Fruit fly (Drosophila melanogaster) whole organism, embryonic: ENCODE data around the gene LSm3.

Experiments
- CG10543 ChIP-seq: fragments of 200-800 bp; sonication (Bioruptor generic); optimal IDR thresholded peaks from 3 replicates; lab custom pipeline; 2017; ENCODE audit warnings: missing biosample characterization, mild to moderate bottlenecking, missing genetic modification characterization, moderate library complexity
- CG11093 ChIP-seq: fragments of 200-800 bp; sonication (Bioruptor generic); IDR thresholded peaks from 3 replicates; pipeline ENCODE4 v1.3.6; 2022; ENCODE audit warnings: missing biosample characterization, missing genetic modification characterization
- CG12071 ChIP-seq: fragments of 200-800 bp; sonication (Bioruptor generic); optimal IDR thresholded peaks from 3 replicates; lab custom pipeline; 2018; ENCODE audit warnings: missing biosample characterization, mild to moderate bottlenecking, missing genetic modification characterization
- CG12219 ChIP-seq: fragments of 200-800 bp; sonication (Bioruptor generic); optimal IDR thresholded peaks from 3 replicates; lab custom pipeline; 2018; ENCODE audit warnings: missing biosample characterization, mild to moderate bottlenecking, missing genetic modification characterization
- CG13775 ChIP-seq: fragments of 200-800 bp; sonication (Bioruptor generic); optimal IDR thresholded peaks from 3 replicates; lab custom pipeline; 2017; ENCODE audit warnings: missing biosample characterization, mild to moderate bottlenecking, missing genetic modification characterization
- CG15514 ChIP-seq: fragments of 200-800 bp; sonication (Bioruptor generic); optimal IDR thresholded peaks from 3 replicates; lab custom pipeline; 2017; ENCODE audit warnings: missing biosample characterization, missing genetic modification characterization, mild to moderate bottlenecking, moderate library complexity, missing genetic modification reagents
- CG17361 ChIP-seq: fragments of 200-800 bp; sonication (Bioruptor generic); IDR thresholded peaks from 3 replicates; pipeline ENCODE4 v1.3.6; 2022; ENCODE audit warnings: missing biosample characterization, missing genetic modification characterization
- CG17912 ChIP-seq: fragments of 200-800 bp; sonication (Bioruptor generic); optimal IDR thresholded peaks from 2 replicates; lab custom pipeline; 2018; ENCODE audit warnings: missing biosample characterization, mild to moderate bottlenecking, missing genetic modification characterization
- CG30403 ChIP-seq: fragments of 200-800 bp; sonication (Bioruptor generic); optimal IDR thresholded peaks from 3 replicates; lab custom pipeline; 2016; ENCODE audit warnings: missing biosample characterization, missing genetic modification characterization
- CG3065 ChIP-seq: fragments of 200-800 bp; sonication (Bioruptor generic); optimal IDR thresholded peaks from 2 replicates; lab custom pipeline; 2016; ENCODE audit warnings: missing biosample characterization, missing genetic modification characterization
- CG31388 ChIP-seq: fragments of 200-800 bp; sonication (Bioruptor generic); optimal IDR thresholded peaks from 2 replicates; lab custom pipeline; 2016; ENCODE audit warnings: missing biosample characterization, missing genetic modification characterization
- CG33557 ChIP-seq: fragments of 200-800 bp; sonication (Bioruptor generic); optimal IDR thresholded peaks from 2 replicates; lab custom pipeline; 2019; ENCODE audit warnings: missing biosample characterization, mild to moderate bottlenecking, missing genetic modification characterization, moderate library complexity
- CG3847 ChIP-seq: fragments of 200-800 bp; sonication (Bioruptor generic); IDR thresholded peaks from 2 replicates; pipeline ENCODE4 v1.3.6; 2022; ENCODE audit warnings: missing biosample characterization, missing genetic modification characterization
- CG4730 ChIP-seq: fragments of 200-800 bp; sonication (Bioruptor generic); IDR thresholded peaks from 2 replicates; pipeline ENCODE4 v1.3.6; 2022; ENCODE audit warnings: missing biosample characterization, missing genetic modification characterization
- CG4854 ChIP-seq: fragments of 200-800 bp; sonication (Bioruptor generic); optimal IDR thresholded peaks from 2 replicates; lab custom pipeline; 2016; ENCODE audit warnings: missing biosample characterization, missing genetic modification characterization, inconsistent platforms
- CG6272 ChIP-seq: fragments of 200-800 bp; sonication (Bioruptor generic); IDR thresholded peaks from 2 replicates; pipeline ENCODE4 v1.3.6; 2022; ENCODE audit warnings: missing biosample characterization, missing genetic modification characterization
- CG6813 ChIP-seq: fragments of 200-800 bp; sonication (Bioruptor generic); optimal IDR thresholded peaks from 2 replicates; lab custom pipeline; 2017; ENCODE audit warnings: missing biosample characterization, missing genetic modification characterization, mild to moderate bottlenecking, moderate library complexity, missing genetic modification reagents
- CG7556 ChIP-seq: fragments of 200-800 bp; sonication (Bioruptor generic); optimal IDR thresholded peaks from 2 replicates; lab custom pipeline; 2017; ENCODE audit warnings: missing biosample characterization, mild to moderate bottlenecking, missing genetic modification characterization
- CG7928 ChIP-seq: fragments of 200-800 bp; sonication (Bioruptor generic); optimal IDR thresholded peaks from 2 replicates; lab custom pipeline; 2017; ENCODE audit warnings: missing biosample characterization, mild to moderate bottlenecking, missing genetic modification characterization
- CG7987 ChIP-seq: fragments of 200-800 bp; sonication (Bioruptor generic); optimal IDR thresholded peaks from 2 replicates; lab custom pipeline; 2018; ENCODE audit warnings: missing biosample characterization, mild to moderate bottlenecking, missing genetic modification characterization, moderate library complexity
- CG8359 ChIP-seq: fragments of 200-800 bp; sonication (Bioruptor generic); optimal IDR thresholded peaks from 2 replicates; lab custom pipeline; 2017; ENCODE audit warnings: missing biosample characterization, mild to moderate bottlenecking, missing genetic modification characterization, borderline replicate concordance
- CG8944 ChIP-seq: fragments of 200-800 bp; sonication (Bioruptor generic); optimal IDR thresholded peaks from 3 replicates; lab custom pipeline; 2016; ENCODE audit warnings: missing biosample characterization, missing genetic modification characterization
- CG9215 ChIP-seq: fragments of 200-800 bp; sonication (Bioruptor generic); IDR thresholded peaks from 2 replicates; pipeline ENCODE4 v1.3.6; 2022; ENCODE audit warnings: missing biosample characterization, missing genetic modification characterization
- CG9727 ChIP-seq: fragments of 200-800 bp; sonication (Bioruptor generic); optimal IDR thresholded peaks from 3 replicates; lab custom pipeline; 2017; ENCODE audit warnings: missing biosample characterization, mild to moderate bottlenecking, missing genetic modification characterization
- CTCF ChIP-seq: fragments of 200-800 bp; sonication (Bioruptor generic); optimal IDR thresholded peaks from 2 replicates; lab custom pipeline; 2017; ENCODE audit warnings: missing biosample characterization, mild to moderate bottlenecking, missing genetic modification characterization, moderate library complexity
- Kr ChIP-seq: fragments of 200-800 bp; sonication (Bioruptor generic); optimal IDR thresholded peaks from 2 replicates; lab custom pipeline; 2017; ENCODE audit warnings: missing biosample characterization, mild to moderate bottlenecking, missing genetic modification characterization
- Nf-YC ChIP-seq: fragments of 200-800 bp; optimal IDR thresholded peaks from 3 replicates; lab custom pipeline; 2019; ENCODE audit warnings: missing biosample characterization, mild to moderate bottlenecking, missing genetic modification characterization, moderate library complexity
- NfI ChIP-seq: fragments of 200-800 bp; sonication (Bioruptor generic); optimal IDR thresholded peaks from 3 replicates; lab custom pipeline; 2018; ENCODE audit warnings: missing biosample characterization, mild to moderate bottlenecking, missing genetic modification characterization, moderate library complexity
- abd-A ChIP-seq: fragments of 200-800 bp; sonication (Bioruptor generic); optimal IDR thresholded peaks from 3 replicates; lab custom pipeline; 2019; ENCODE audit warnings: missing biosample characterization, mild to moderate bottlenecking, missing genetic modification characterization, moderate library complexity
- ase ChIP-seq: fragments of 200-800 bp; sonication (Bioruptor generic); IDR thresholded peaks from 3 replicates; pipeline ENCODE4 v1.3.6; 2022; ENCODE audit warnings: missing biosample characterization, missing genetic modification characterization
- bigmax ChIP-seq: fragments of 200-800 bp; sonication (Bioruptor generic); optimal IDR thresholded peaks from 2 replicates; lab custom pipeline; 2018; ENCODE audit warnings: missing biosample characterization, mild to moderate bottlenecking, missing genetic modification characterization
- bowl ChIP-seq: fragments of 200-800 bp; sonication (Bioruptor generic); IDR thresholded peaks from 2 replicates; pipeline ENCODE4 v1.3.6; 2022; ENCODE audit warnings: missing biosample characterization, missing genetic modification characterization
- cg ChIP-seq: fragments of 200-800 bp; sonication (Bioruptor generic); optimal IDR thresholded peaks from 3 replicates; lab custom pipeline; 2019; ENCODE audit warnings: missing biosample characterization, mild to moderate bottlenecking, missing genetic modification characterization, moderate library complexity
- dysf ChIP-seq: fragments of 200-800 bp; sonication (Bioruptor generic); IDR thresholded peaks from 3 replicates; pipeline ENCODE4 v1.3.6; 2022; ENCODE audit warnings: missing biosample characterization, missing genetic modification characterization
- fd3F ChIP-seq: fragments of 200-800 bp; sonication (Bioruptor generic); optimal IDR thresholded peaks from 2 replicates; lab custom pipeline; 2018; ENCODE audit warnings: missing biosample characterization, mild to moderate bottlenecking, missing genetic modification characterization, moderate library complexity
- ind ChIP-seq: fragments of 200-800 bp; sonication (Bioruptor generic); optimal IDR thresholded peaks from 3 replicates; lab custom pipeline; 2016; ENCODE audit warnings: missing biosample characterization, missing genetic modification characterization
- inv ChIP-seq: fragments of 200-800 bp; sonication (Bioruptor generic); IDR thresholded peaks from 2 replicates; pipeline ENCODE4 v1.3.6; 2022; ENCODE audit warnings: missing biosample characterization, missing genetic modification characterization; ENCODE audit not compliant: partially characterized antibody
- kni ChIP-seq: fragments of 200-800 bp; sonication (Bioruptor generic); optimal IDR thresholded peaks from 3 replicates; lab custom pipeline; 2017; ENCODE audit warnings: mild to moderate bottlenecking, missing biosample characterization, missing genetic modification reagents, missing genetic modification characterization
- lmd ChIP-seq: fragments of 200-800 bp; sonication (Bioruptor generic); IDR thresholded peaks from 2 replicates; pipeline ENCODE4 v1.3.6; 2022; ENCODE audit warnings: missing biosample characterization, missing genetic modification characterization
- pho ChIP-seq: fragments of 200-800 bp; sonication (Bioruptor generic); optimal IDR thresholded peaks from 2 replicates; lab custom pipeline; 2016; ENCODE audit warnings: missing biosample characterization, missing genetic modification characterization
- pum ChIP-seq: fragments of 200-800 bp; sonication (Bioruptor generic); optimal IDR thresholded peaks from 2 replicates; lab custom pipeline; 2016; ENCODE audit warnings: missing biosample characterization, missing genetic modification characterization
- ranshi ChIP-seq: fragments of 200-800 bp; sonication (Bioruptor generic); IDR thresholded peaks from 2 replicates; pipeline ENCODE4 v1.3.6; 2022; ENCODE audit warnings: missing biosample characterization, missing genetic modification characterization
- scrt ChIP-seq: fragments of 200-800 bp; sonication (Bioruptor generic); optimal IDR thresholded peaks from 2 replicates; lab custom pipeline; 2018; ENCODE audit warnings: missing biosample characterization, mild to moderate bottlenecking, missing genetic modification characterization, moderate library complexity
- tgo ChIP-seq: fragments of 200-800 bp; sonication (Bioruptor generic); IDR thresholded peaks from 3 replicates; pipeline ENCODE4 v1.3.6; 2022; ENCODE audit warnings: missing biosample characterization, missing genetic modification characterization
- twi ChIP-seq: fragments of 200-800 bp; optimal IDR thresholded peaks from 2 replicates; lab custom pipeline; 2019; ENCODE audit warnings: missing biosample characterization, mild to moderate bottlenecking, missing genetic modification characterization, moderate library complexity
- unc-4 ChIP-seq: fragments of 200-800 bp; sonication (Bioruptor generic); IDR thresholded peaks from 2 replicates; pipeline ENCODE4 v1.3.6; 2022; ENCODE audit warnings: missing biosample characterization, missing genetic modification characterization; ENCODE audit not compliant: partially characterized antibody
- unpg ChIP-seq: fragments of 200-800 bp; sonication (Bioruptor generic); optimal IDR thresholded peaks from 3 replicates; lab custom pipeline; 2018; ENCODE audit warnings: missing biosample characterization, mild to moderate bottlenecking, missing genetic modification characterization, moderate library complexity
- yki ChIP-seq: fragments of >200 bp; optimal IDR thresholded peaks from 3 replicates; lab custom pipeline; 2018
- zen ChIP-seq: fragments of 200-800 bp; sonication (Bioruptor generic); optimal IDR thresholded peaks from 3 replicates; lab custom pipeline; 2018; ENCODE audit warnings: missing biosample characterization, mild to moderate bottlenecking, missing genetic modification characterization, moderate library complexity
- zf30C ChIP-seq: fragments of 200-800 bp; sonication (Bioruptor generic); optimal IDR thresholded peaks from 3 replicates; lab custom pipeline; 2018; ENCODE audit warnings: missing biosample characterization, mild to moderate bottlenecking, missing genetic modification characterization

The LSm3 gene

DNA sequence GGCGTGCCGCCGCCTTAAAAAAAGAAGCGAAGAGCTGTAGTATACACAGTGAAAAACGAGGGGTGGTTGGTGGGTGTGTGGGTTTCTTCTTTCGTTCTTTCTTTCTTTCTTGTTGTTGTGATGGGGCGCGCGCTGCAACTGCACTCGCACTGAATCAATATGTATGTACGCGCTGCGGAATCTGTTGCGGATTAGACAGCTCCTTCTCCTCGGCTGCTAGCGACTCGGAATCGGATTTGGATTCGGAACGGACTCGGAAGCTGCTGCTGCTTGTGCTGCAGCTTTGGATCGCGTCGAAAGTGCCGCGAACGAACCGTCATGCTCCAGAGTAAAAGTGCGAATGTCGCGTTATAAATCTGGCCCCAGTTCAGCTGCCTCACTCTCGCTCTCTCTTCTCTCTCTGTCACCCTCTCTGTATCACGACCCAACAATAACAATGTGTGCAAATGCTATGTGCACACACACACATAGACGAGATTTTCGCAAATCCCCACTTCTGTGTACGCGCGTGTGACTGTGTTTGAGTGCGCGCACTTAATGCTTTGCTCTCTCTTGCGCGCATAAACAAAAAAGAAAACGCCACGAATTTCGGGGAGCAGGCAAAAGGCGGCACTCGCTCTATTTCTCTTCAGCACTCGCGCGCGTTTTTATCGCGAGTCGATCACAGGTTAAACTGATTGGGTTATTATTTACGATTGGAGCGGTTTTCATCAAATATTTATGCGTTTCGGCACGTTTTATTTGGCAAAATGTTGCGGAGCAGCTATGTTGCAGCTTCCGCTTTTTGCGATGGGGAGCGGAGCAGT is 35.2 kb downstream of the LSm3 start (continued):
- TF ChIP-seq CG7556 (GFP tag; lab: Kevin White, UChicago) (no peak), zen (tag; lab: Kevin White, UChicago) (no peak), CG7987 (GFP tag; lab: Kevin White, UChicago) (no peak), scrt (GFP tag; lab: Kevin White, UChicago) (no peak), Kr (GFP tag; lab: Kevin White, UChicago) (no peak), CG8944 (GFP tag; lab: Kevin White, UChicago) (no peak), CTCF (GFP tag; lab: Kevin White, UChicago) (no peak), CG12219 (GFP tag; lab: Kevin White, UChicago) (no peak), pho (GFP tag; lab: Kevin White, UChicago) (no peak), unc-4 (GFP tag; lab: Robert Waterston, UW) (peak; percentile 44; the same call in 1 of the 2 replicates), CG8359 (no peak), lmd (no peak), CG33557 (GFP tag; lab: Kevin White, UChicago) (no peak), CG31388 (GFP tag; lab: Kevin White, UChicago) (no peak), bowl (no peak), CG3847 (no peak), CG13775 (no peak), dysf (GFP tag; lab: Robert Waterston, UW) (no peak), CG9215 (GFP tag; lab: Robert Waterston, UW) (no peak), CG6272 (GFP tag; lab: Robert Waterston, UW) (no peak), cg (GFP tag; lab: Kevin White, UChicago) (peak; percentile 85), CG17361 (GFP tag; lab: Robert Waterston, UW) (no peak), NfI (GFP tag; lab: Kevin White, UChicago) (no peak), ase (no peak), twi (tag; lab: Kevin White, UChicago) (no peak), unpg (GFP tag; lab: Kevin White, UChicago) (no peak), fd3F (GFP tag; lab: Kevin White, UChicago) (no peak), Nf-YC (tag; lab: Kevin White, UChicago) (no peak), CG4730 (no peak), zf30C (peak; percentile 80), CG30403 (GFP tag; lab: Kevin White, UChicago) (no peak), kni (peak; percentile 28), CG7928 (GFP tag; lab: Kevin White, UChicago) (no peak), CG3065 (GFP tag; lab: Kevin White, UChicago) (no peak), CG10543 (no peak), CG6813 (GFP tag; lab: Kevin White, UChicago) (peak; percentile 50), ind (GFP tag; lab: Kevin White, UChicago) (no peak), inv (GFP tag; lab: Robert Waterston, UW) (no peak), CG15514 (GFP tag; lab: Kevin White, UChicago) (no peak), CG11093 (GFP tag; lab: Robert Waterston, UW) (no peak), CG12071 (GFP tag; lab: Kevin White, UChicago) (peak; percentile 8), ranshi (GFP tag; lab: Robert Waterston, UW) (no peak), CG9727 (GFP tag; lab: Kevin White, UChicago) (peak; percentile 9), pum (GFP tag; lab: Kevin White, UChicago) (no peak), CG4854 (no peak), CG17912 (GFP tag; lab: Kevin White, UChicago) (no peak), abd-A (no peak), yki (lab: Kevin White, UChicago) (no peak), tgo (GFP tag; lab: Robert Waterston, UW) (no peak), bigmax (GFP tag; lab: Kevin White, UChicago) (no peak)
